Worm (Caenorhabditis elegans): ENCODE results near the gene dyrb-1.

DNA sequence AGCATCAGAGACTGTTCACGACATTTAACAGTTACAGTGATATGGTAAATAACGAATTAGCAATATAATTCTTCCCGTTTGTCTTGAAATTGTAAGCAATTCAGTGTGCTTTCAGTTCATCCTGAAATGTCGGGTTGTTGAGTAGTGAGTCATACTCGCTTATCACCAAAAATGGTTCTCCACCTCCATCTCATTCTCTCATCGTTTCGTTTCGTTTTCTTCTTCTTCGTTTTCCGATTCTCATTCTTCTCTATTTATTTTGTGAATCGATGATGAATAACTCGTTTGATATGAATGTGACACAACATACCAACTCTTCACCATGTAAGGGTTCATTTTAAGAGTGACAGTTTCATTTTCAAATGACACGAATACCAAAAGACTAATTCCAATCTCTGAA, 9.5 kb upstream of the dyrb-1 start:
- no peak for TF ChIP-seq T07F8.4 (tag; optimal IDR thresholded peaks at IDR 0.05)
- no peak for TF ChIP-seq ztf-6 (GFP tag; IDR thresholded peaks at IDR 0.05)
- no peak for TF ChIP-seq unc-62 (GFP tag; optimal IDR thresholded peaks at IDR 0.05)
- no peak for TF ChIP-seq unc-130 (GFP tag; optimal IDR thresholded peaks at IDR 0.05)
- TF ChIP-seq lin-26 (GFP tag; IDR thresholded peaks at IDR 0.05), result no peak
- TF ChIP-seq aptf-3 (GFP tag; IDR thresholded peaks at IDR 0.05), result no peak
- no peak for TF ChIP-seq lsy-27 (tag; optimal IDR thresholded peaks at IDR 0.05; ENCODE audit: borderline replicate concordance, insufficient read depth)
- no peak for TF ChIP-seq F37B4.10 (GFP tag; IDR thresholded peaks at IDR 0.05)
- no peak for TF ChIP-seq snpc-3.4 (tag; optimal IDR thresholded peaks at IDR 0.05)
